Fruit fly (Drosophila melanogaster) whole organism, embryonic: ENCODE results near the gene MED18.

Experiments used
- Asciz ChIP-seq: fragments of 200-800 bp; sonication (Bioruptor generic); optimal IDR thresholded peaks from 2 replicates; lab custom pipeline; 2017; ENCODE audit warnings: missing biosample characterization, mild to moderate bottlenecking, missing genetic modification characterization, missing genetic modification reagents
- B-H2 ChIP-seq: fragments of 200-800 bp; sonication (Bioruptor generic); optimal IDR thresholded peaks from 2 replicates; lab custom pipeline; 2018; ENCODE audit warnings: missing biosample characterization, mild to moderate bottlenecking, missing genetic modification characterization
- BtbVII ChIP-seq: fragments of 200-800 bp; sonication (Bioruptor generic); optimal IDR thresholded peaks from 3 replicates; lab custom pipeline; 2017; ENCODE audit warnings: missing biosample characterization, mild to moderate bottlenecking, missing genetic modification characterization
- CG11723 ChIP-seq: fragments of 200-800 bp; sonication (Bioruptor generic); optimal IDR thresholded peaks from 2 replicates; lab custom pipeline; 2017; ENCODE audit warnings: missing biosample characterization, mild to moderate bottlenecking, missing genetic modification characterization
- CG14014 ChIP-seq: fragments of 200-800 bp; sonication (Bioruptor generic); IDR thresholded peaks from 2 replicates; pipeline ENCODE4 v1.3.6; 2022; ENCODE audit warnings: missing biosample characterization, missing genetic modification characterization
- CG14667 ChIP-seq: fragments of 200-800 bp; sonication (Bioruptor generic); IDR thresholded peaks from 2 replicates; pipeline ENCODE4 v1.3.6; 2022; ENCODE audit warnings: missing biosample characterization, missing genetic modification characterization
- CG15269 ChIP-seq: fragments of 200-800 bp; sonication (Bioruptor generic); optimal IDR thresholded peaks from 2 replicates; lab custom pipeline; 2018; ENCODE audit warnings: missing biosample characterization, mild to moderate bottlenecking, missing genetic modification characterization, moderate library complexity
- CG16779 ChIP-seq: fragments of 200-800 bp; sonication (Bioruptor generic); IDR thresholded peaks from 2 replicates; pipeline ENCODE4 v1.3.6; 2022; ENCODE audit warnings: missing biosample characterization, missing genetic modification characterization
- CG16863 ChIP-seq: fragments of 200-800 bp; sonication (Bioruptor generic); optimal IDR thresholded peaks from 3 replicates; lab custom pipeline; 2016; ENCODE audit warnings: missing biosample characterization, missing genetic modification characterization
- CG17612 ChIP-seq: fragments of 200-800 bp; sonication (Bioruptor generic); IDR thresholded peaks from 2 replicates; pipeline ENCODE4 v1.3.6; 2022; ENCODE audit warnings: missing biosample characterization, missing genetic modification characterization
- CG18011 ChIP-seq: fragments of 200-800 bp; sonication (Bioruptor generic); optimal IDR thresholded peaks from 2 replicates; lab custom pipeline; 2017; ENCODE audit warnings: missing biosample characterization, missing genetic modification characterization, mild to moderate bottlenecking, moderate library complexity, missing genotype
- CG18764 ChIP-seq: fragments of 200-800 bp; sonication (Bioruptor generic); optimal IDR thresholded peaks from 3 replicates; lab custom pipeline; 2016; ENCODE audit warnings: missing biosample characterization, missing genetic modification characterization
- CG2116 ChIP-seq: fragments of 200-800 bp; sonication (Bioruptor generic); optimal IDR thresholded peaks from 3 replicates; lab custom pipeline; 2018; ENCODE audit warnings: missing biosample characterization, mild to moderate bottlenecking, missing genetic modification characterization
- CG2875 ChIP-seq: fragments of 200-800 bp; sonication (Bioruptor generic); optimal IDR thresholded peaks from 2 replicates; lab custom pipeline; 2017; ENCODE audit warnings: missing biosample characterization, mild to moderate bottlenecking, missing genetic modification characterization, missing genetic modification reagents
- CG34376 ChIP-seq: fragments of 200-800 bp; sonication (Bioruptor generic); optimal IDR thresholded peaks from 2 replicates; lab custom pipeline; 2018; ENCODE audit warnings: missing biosample characterization, mild to moderate bottlenecking, missing genetic modification characterization
- CG3847 ChIP-seq: fragments of 200-800 bp; sonication (Bioruptor generic); IDR thresholded peaks from 2 replicates; pipeline ENCODE4 v1.3.6; 2022; ENCODE audit warnings: missing biosample characterization, missing genetic modification characterization
- CG4424 ChIP-seq: fragments of 200-800 bp; sonication (Bioruptor generic); optimal IDR thresholded peaks from 3 replicates; lab custom pipeline; 2016; ENCODE audit warnings: missing biosample characterization, missing genetic modification characterization
- CG4730 ChIP-seq: fragments of 200-800 bp; sonication (Bioruptor generic); IDR thresholded peaks from 2 replicates; pipeline ENCODE4 v1.3.6; 2022; ENCODE audit warnings: missing biosample characterization, missing genetic modification characterization
- CG6175 ChIP-seq: fragments of 200-800 bp; sonication (Bioruptor generic); IDR thresholded peaks from 3 replicates; pipeline ENCODE4 v1.3.6; 2022; ENCODE audit warnings: missing biosample characterization, missing genetic modification characterization
- CG6272 ChIP-seq: fragments of 200-800 bp; sonication (Bioruptor generic); IDR thresholded peaks from 2 replicates; pipeline ENCODE4 v1.3.6; 2022; ENCODE audit warnings: missing biosample characterization, missing genetic modification characterization
- CG8281 ChIP-seq: fragments of 200-800 bp; sonication (Bioruptor generic); optimal IDR thresholded peaks from 2 replicates; lab custom pipeline; 2018; ENCODE audit warnings: missing biosample characterization, mild to moderate bottlenecking, missing genetic modification characterization, moderate library complexity
- CG8924 ChIP-seq: fragments of 200-800 bp; optimal IDR thresholded peaks from 3 replicates; lab custom pipeline; 2019; ENCODE audit warnings: missing biosample characterization, mild to moderate bottlenecking, missing genetic modification characterization, moderate library complexity
- CG9609 ChIP-seq: fragments of 200-800 bp; sonication (Bioruptor generic); optimal IDR thresholded peaks from 3 replicates; lab custom pipeline; 2016; ENCODE audit warnings: missing biosample characterization, missing genetic modification characterization
- CoRest ChIP-seq: fragments of 200-800 bp; sonication (Bioruptor generic); optimal IDR thresholded peaks from 3 replicates; lab custom pipeline; 2018; ENCODE audit warnings: missing biosample characterization, mild to moderate bottlenecking, missing genetic modification characterization, moderate library complexity
- Doc2 ChIP-seq: fragments of 200-800 bp; sonication (Bioruptor generic); IDR thresholded peaks from 2 replicates; pipeline ENCODE4 v1.3.6; 2022; ENCODE audit warnings: missing biosample characterization, missing genetic modification characterization
- Doc3 ChIP-seq: fragments of 200-800 bp; sonication (Bioruptor generic); IDR thresholded peaks from 3 replicates; pipeline ENCODE4 v1.3.6; 2022; ENCODE audit warnings: missing biosample characterization, missing genetic modification characterization; ENCODE audit not compliant: partially characterized antibody
- Dp ChIP-seq: fragments of 200-800 bp; sonication (Bioruptor generic); optimal IDR thresholded peaks from 2 replicates; lab custom pipeline; 2018; ENCODE audit warnings: missing biosample characterization, mild to moderate bottlenecking, missing genetic modification characterization, moderate library complexity
- HmgD ChIP-seq: fragments of 200-800 bp; sonication (Bioruptor generic); optimal IDR thresholded peaks from 3 replicates; lab custom pipeline; 2016; ENCODE audit warnings: missing biosample characterization, missing genetic modification characterization
- Jarid2 ChIP-seq: fragments of 200-800 bp; sonication (Bioruptor generic); optimal IDR thresholded peaks from 3 replicates; lab custom pipeline; 2017; ENCODE audit warnings: mild to moderate bottlenecking, missing biosample characterization, missing genetic modification reagents, missing genetic modification characterization
- Mes4 ChIP-seq: fragments of 200-800 bp; sonication (Bioruptor generic); optimal IDR thresholded peaks from 2 replicates; lab custom pipeline; 2016; ENCODE audit warnings: missing biosample characterization, missing genetic modification characterization
- Mrtf ChIP-seq: fragments of 200-800 bp; sonication (Bioruptor generic); IDR thresholded peaks from 3 replicates; pipeline ENCODE4 v1.3.6; 2022; ENCODE audit warnings: missing biosample characterization, missing genetic modification characterization
- Poxn ChIP-seq: fragments of 200-800 bp; sonication (Bioruptor generic); IDR thresholded peaks from 2 replicates; pipeline ENCODE4 v1.3.6; 2022; ENCODE audit warnings: missing biosample characterization, missing genetic modification characterization
- Ssrp ChIP-seq: fragments of 200-800 bp; sonication (Bioruptor generic); optimal IDR thresholded peaks from 2 replicates; lab custom pipeline; 2018; ENCODE audit warnings: missing biosample characterization, mild to moderate bottlenecking, missing genetic modification characterization, moderate library complexity
- Taf1 ChIP-seq: fragments of 200-800 bp; sonication (Bioruptor generic); IDR thresholded peaks from 2 replicates; pipeline ENCODE4 v1.3.6; 2022; ENCODE audit warnings: missing biosample characterization, missing genetic modification characterization
- az2 ChIP-seq: fragments of 200-800 bp; sonication (Bioruptor generic); optimal IDR thresholded peaks from 3 replicates; lab custom pipeline; 2016; ENCODE audit warnings: missing biosample characterization, missing genetic modification characterization
- bigmax ChIP-seq: fragments of 200-800 bp; sonication (Bioruptor generic); optimal IDR thresholded peaks from 2 replicates; lab custom pipeline; 2018; ENCODE audit warnings: missing biosample characterization, mild to moderate bottlenecking, missing genetic modification characterization
- bsh ChIP-seq, 2 experiments: fragments of 200-800 bp; sonication (Bioruptor generic); optimal IDR thresholded peaks; 2 replicates each; lab custom pipeline; 2017 to 2018; ENCODE audit warnings: mild to moderate bottlenecking in 2 of 2, missing biosample characterization in 2 of 2, missing genetic modification characterization in 2 of 2, moderate library complexity in 1 of 2
- caup ChIP-seq: fragments of 200-800 bp; sonication (Bioruptor generic); optimal IDR thresholded peaks from 3 replicates; lab custom pipeline; 2017; ENCODE audit warnings: missing biosample characterization, mild to moderate bottlenecking, missing genetic modification characterization, moderate library complexity; ENCODE audit not compliant: severe bottlenecking
- chinmo ChIP-seq: fragments of 200-800 bp; sonication (Bioruptor generic); IDR thresholded peaks from 4 replicates; pipeline ENCODE4 v1.3.6; 2022; ENCODE audit warnings: missing biosample characterization, missing genetic modification characterization; ENCODE audit not compliant: partially characterized antibody
- ci ChIP-seq: fragments of 200-800 bp; sonication (Bioruptor generic); IDR thresholded peaks from 3 replicates; pipeline ENCODE4 v1.3.6; 2022; ENCODE audit warnings: missing biosample characterization, missing genetic modification characterization
- dan ChIP-seq: fragments of 200-800 bp; sonication (Bioruptor generic); IDR thresholded peaks from 2 replicates; pipeline ENCODE4 v1.3.6; 2022; ENCODE audit warnings: missing biosample characterization, missing genetic modification characterization
- ewg ChIP-seq: fragments of 200-800 bp; sonication (Bioruptor generic); optimal IDR thresholded peaks from 3 replicates; lab custom pipeline; 2017; ENCODE audit warnings: mild to moderate bottlenecking, missing biosample characterization, missing genetic modification reagents, missing genetic modification characterization
- exex ChIP-seq: fragments of 200-800 bp; sonication (Bioruptor generic); optimal IDR thresholded peaks from 4 replicates; lab custom pipeline; 2018; ENCODE audit warnings: missing biosample characterization, mild to moderate bottlenecking, missing genetic modification characterization, moderate library complexity
- grn ChIP-seq: fragments of 200-800 bp; sonication (Bioruptor generic); optimal IDR thresholded peaks from 3 replicates; lab custom pipeline; 2017; ENCODE audit warnings: missing biosample characterization, missing genetic modification characterization
- run ChIP-seq: fragments of 200-800 bp; sonication (Bioruptor generic); optimal IDR thresholded peaks from 3 replicates; lab custom pipeline; 2018; ENCODE audit warnings: missing biosample characterization, mild to moderate bottlenecking, missing genetic modification characterization
- salm ChIP-seq: fragments of 200-800 bp; sonication (Bioruptor generic); optimal IDR thresholded peaks from 2 replicates; lab custom pipeline; 2018; ENCODE audit warnings: missing biosample characterization, mild to moderate bottlenecking, missing genetic modification characterization
- slou ChIP-seq: fragments of 200-800 bp; sonication (Bioruptor generic); optimal IDR thresholded peaks from 3 replicates; lab custom pipeline; 2016; ENCODE audit warnings: missing biosample characterization, missing genetic modification characterization
- slp2 ChIP-seq: fragments of 200-800 bp; sonication (Bioruptor generic); optimal IDR thresholded peaks from 2 replicates; lab custom pipeline; 2016; ENCODE audit warnings: missing biosample characterization, missing genetic modification characterization
- tin ChIP-seq: fragments of 200-800 bp; sonication (Bioruptor generic); optimal IDR thresholded peaks from 3 replicates; lab custom pipeline; 2016; ENCODE audit warnings: missing biosample characterization, missing genetic modification characterization
- tio ChIP-seq: fragments of 200-800 bp; sonication (Bioruptor generic); optimal IDR thresholded peaks from 2 replicates; lab custom pipeline; 2017; ENCODE audit warnings: missing biosample characterization, missing genetic modification characterization, inconsistent platforms
- unc-4 ChIP-seq: fragments of 200-800 bp; sonication (Bioruptor generic); IDR thresholded peaks from 2 replicates; pipeline ENCODE4 v1.3.6; 2022; ENCODE audit warnings: missing biosample characterization, missing genetic modification characterization; ENCODE audit not compliant: partially characterized antibody

Gene MED18

DNA sequence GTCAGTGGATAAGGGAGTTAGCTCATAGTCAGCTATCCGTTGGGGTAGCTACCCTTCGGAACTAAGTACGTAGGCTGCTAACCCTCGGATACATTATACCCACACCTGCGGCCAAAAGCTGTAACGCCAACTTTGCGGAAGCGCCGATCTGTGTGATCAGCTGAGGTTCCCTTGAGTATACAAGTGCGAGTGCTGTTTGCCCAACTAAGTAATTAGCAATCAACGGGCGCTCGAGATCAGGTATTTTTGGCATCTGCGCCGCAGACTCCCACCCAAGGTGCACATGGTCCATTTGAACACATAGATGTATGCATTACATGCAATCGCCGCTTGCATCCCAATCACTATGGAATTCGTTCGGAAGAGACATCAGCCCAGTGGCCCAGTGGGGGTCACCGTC is 11.6 kb upstream of the MED18 start (continued):
- TF ChIP-seq slou (GFP tag; lab: Kevin White, UChicago) (peak; percentile 56), Jarid2 (GFP tag; lab: Kevin White, UChicago) (peak; percentile 52), caup (peak; percentile 95), CG15269 (tag; lab: Kevin White, UChicago) (peak; percentile 64), ewg (GFP tag; lab: Kevin White, UChicago) (peak; percentile 9), CG4424 (no peak), Ssrp (no peak), CG8281 (tag; lab: Kevin White, UChicago) (no peak), CG8924 (peak; percentile 13), CG14014 (GFP tag; lab: Robert Waterston, UW) (peak; percentile 81; the same call in 1 of the 2 replicates), CG34376 (peak; percentile 92), CG18011 (peak; percentile 43), Doc2 (GFP tag; lab: Robert Waterston, UW) (no peak), CoRest (tag; lab: Kevin White, UChicago) (peak; percentile 15), dan (GFP tag; lab: Robert Waterston, UW) (no peak), Mrtf (GFP tag; lab: Robert Waterston, UW) (no peak), CG6272 (GFP tag; lab: Robert Waterston, UW) (no peak), tin (GFP tag; lab: Kevin White, UChicago) (no peak), exex (tag; lab: Kevin White, UChicago) (peak; percentile 49), salm (no peak), az2 (GFP tag; lab: Kevin White, UChicago) (no peak), unc-4 (GFP tag; lab: Robert Waterston, UW) (no peak), CG17612 (GFP tag; lab: Robert Waterston, UW) (peak; percentile 60; the same call in 1 of the 2 replicates), bigmax (GFP tag; lab: Kevin White, UChicago) (peak; percentile 4), CG16779 (GFP tag; lab: Robert Waterston, UW) (peak; percentile 65; the same call in 1 of the 2 replicates), CG2116 (GFP tag; lab: Kevin White, UChicago) (peak; percentile 45), grn (GFP tag; lab: Kevin White, UChicago) (peak; percentile 75), Asciz (GFP tag; lab: Kevin White, UChicago) (peak; percentile 54), CG14667 (GFP tag; lab: Robert Waterston, UW) (no peak), tio (peak; percentile 11), Poxn (GFP tag; lab: Robert Waterston, UW) (no peak), BtbVII (GFP tag; lab: Kevin White, UChicago) (peak; percentile 89), CG2875 (GFP tag; lab: Kevin White, UChicago) (peak; percentile 52), run (peak; percentile 17), chinmo (no peak), CG6175 (GFP tag; lab: Robert Waterston, UW) (peak; percentile 56; the same call in 1 of the 3 replicates), B-H2 (GFP tag; lab: Kevin White, UChicago) (peak; percentile 72), CG16863 (GFP tag; lab: Kevin White, UChicago) (no peak), CG3847 (GFP tag; lab: Robert Waterston, UW) (peak; percentile 52), HmgD (GFP tag; lab: Kevin White, UChicago) (no peak), bsh (GFP tag; optimal IDR thresholded peaks at IDR 0.05; lab: Kevin White, UChicago) (no peak), slp2 (GFP tag; lab: Kevin White, UChicago) (no peak), Doc3 (GFP tag; lab: Robert Waterston, UW) (no peak), Mes4 (peak; percentile 49), Taf1 (GFP tag; lab: Robert Waterston, UW) (peak; percentile 31; the same call in 1 of the 2 replicates), ci (GFP tag; lab: Robert Waterston, UW) (peak; percentile 61; the same call in 2 of the 3 replicates), CG9609 (GFP tag; lab: Kevin White, UChicago) (no peak), CG18764 (GFP tag; lab: Kevin White, UChicago) (peak; percentile 38), CG11723 (no peak), Dp (no peak), CG4730 (no peak)
